Fruit fly (Drosophila melanogaster) whole organism, embryonic: Measurements from ENCODE around the gene Dpm1.

Experiments used
- ATbp ChIP-seq: fragments of 200-800 bp; sonication (Bioruptor generic); optimal IDR thresholded peaks from 2 replicates; lab custom pipeline; 2017; ENCODE audit warnings: missing biosample characterization, mild to moderate bottlenecking, missing genetic modification characterization, missing genetic modification reagents
- B-H1 ChIP-seq: fragments of 200-800 bp; sonication (Bioruptor generic); IDR thresholded peaks from 3 replicates; pipeline ENCODE4 v1.3.6; 2022; ENCODE audit warnings: missing biosample characterization, missing genetic modification characterization
- CG10267 ChIP-seq: fragments of 200-800 bp; sonication (Bioruptor generic); optimal IDR thresholded peaks from 2 replicates; lab custom pipeline; 2018; ENCODE audit warnings: missing biosample characterization, mild to moderate bottlenecking, missing genetic modification characterization, moderate library complexity
- CG10274 ChIP-seq: fragments of 200-800 bp; sonication (Bioruptor generic); optimal IDR thresholded peaks from 3 replicates; lab custom pipeline; 2017; ENCODE audit warnings: missing biosample characterization, mild to moderate bottlenecking, missing genetic modification characterization
- CG10959 ChIP-seq: fragments of 200-800 bp; sonication (Bioruptor generic); IDR thresholded peaks from 2 replicates; pipeline ENCODE4 v1.3.6; 2022; ENCODE audit warnings: missing biosample characterization, missing genetic modification characterization
- CG11696 ChIP-seq: fragments of 200-800 bp; sonication (Bioruptor generic); IDR thresholded peaks from 2 replicates; pipeline ENCODE4 v1.3.6; 2022; ENCODE audit warnings: missing biosample characterization, missing genetic modification characterization
- CG11723 ChIP-seq: fragments of 200-800 bp; sonication (Bioruptor generic); optimal IDR thresholded peaks from 2 replicates; lab custom pipeline; 2017; ENCODE audit warnings: missing biosample characterization, mild to moderate bottlenecking, missing genetic modification characterization
- CG12744 ChIP-seq: fragments of 200-800 bp; sonication (Bioruptor generic); optimal IDR thresholded peaks from 2 replicates; lab custom pipeline; 2016; ENCODE audit warnings: missing biosample characterization, missing genetic modification characterization
- CG14710 ChIP-seq: fragments of 200-800 bp; sonication (Bioruptor generic); optimal IDR thresholded peaks from 3 replicates; lab custom pipeline; 2019; ENCODE audit warnings: missing biosample characterization, mild to moderate bottlenecking, missing genetic modification characterization, moderate library complexity
- CG1529 ChIP-seq: fragments of 200-800 bp; sonication (Bioruptor generic); optimal IDR thresholded peaks from 3 replicates; lab custom pipeline; 2018; ENCODE audit warnings: missing biosample characterization, missing genetic modification characterization
- CG15479 ChIP-seq: fragments of 200-800 bp; sonication (Bioruptor generic); optimal IDR thresholded peaks from 3 replicates; lab custom pipeline; 2019; ENCODE audit warnings: missing biosample characterization, mild to moderate bottlenecking, missing genetic modification characterization, moderate library complexity
- CG15696 ChIP-seq: fragments of 200-800 bp; sonication (Bioruptor generic); optimal IDR thresholded peaks from 2 replicates; lab custom pipeline; 2019; ENCODE audit warnings: missing biosample characterization, mild to moderate bottlenecking, missing genetic modification characterization, moderate library complexity
- CG1602 ChIP-seq: fragments of 200-800 bp; sonication (Bioruptor generic); optimal IDR thresholded peaks from 3 replicates; lab custom pipeline; 2016; ENCODE audit warnings: missing biosample characterization, missing genetic modification characterization
- CG17361 ChIP-seq: fragments of 200-800 bp; sonication (Bioruptor generic); IDR thresholded peaks from 3 replicates; pipeline ENCODE4 v1.3.6; 2022; ENCODE audit warnings: missing biosample characterization, missing genetic modification characterization
- CG17612 ChIP-seq: fragments of 200-800 bp; sonication (Bioruptor generic); IDR thresholded peaks from 2 replicates; pipeline ENCODE4 v1.3.6; 2022; ENCODE audit warnings: missing biosample characterization, missing genetic modification characterization
- CG17829 ChIP-seq: fragments of 200-800 bp; optimal IDR thresholded peaks from 2 replicates; lab custom pipeline; 2019; ENCODE audit warnings: missing biosample characterization, mild to moderate bottlenecking, missing genetic modification characterization, moderate library complexity
- CG18011 ChIP-seq: fragments of 200-800 bp; sonication (Bioruptor generic); optimal IDR thresholded peaks from 2 replicates; lab custom pipeline; 2017; ENCODE audit warnings: missing biosample characterization, missing genetic modification characterization, mild to moderate bottlenecking, moderate library complexity, missing genotype
- CG18764 ChIP-seq: fragments of 200-800 bp; sonication (Bioruptor generic); optimal IDR thresholded peaks from 3 replicates; lab custom pipeline; 2016; ENCODE audit warnings: missing biosample characterization, missing genetic modification characterization
- CG2120 ChIP-seq: fragments of 200-800 bp; sonication (Bioruptor generic); optimal IDR thresholded peaks from 3 replicates; lab custom pipeline; 2016; ENCODE audit warnings: missing biosample characterization, missing genetic modification characterization
- CG2678 ChIP-seq: fragments of 200-800 bp; sonication (Bioruptor generic); optimal IDR thresholded peaks from 3 replicates; lab custom pipeline; 2019; ENCODE audit warnings: missing biosample characterization, mild to moderate bottlenecking, missing genetic modification characterization, moderate library complexity
- CG31365 ChIP-seq: fragments of 200-800 bp; sonication (Bioruptor generic); optimal IDR thresholded peaks from 2 replicates; lab custom pipeline; 2018; ENCODE audit warnings: missing biosample characterization, mild to moderate bottlenecking, missing genetic modification characterization
- CG34422 ChIP-seq: fragments of 200-800 bp; sonication (Bioruptor generic); IDR thresholded peaks from 3 replicates; pipeline ENCODE4 v1.3.6; 2022; ENCODE audit warnings: missing biosample characterization, missing genetic modification characterization
- CG8281 ChIP-seq: fragments of 200-800 bp; sonication (Bioruptor generic); optimal IDR thresholded peaks from 2 replicates; lab custom pipeline; 2018; ENCODE audit warnings: missing biosample characterization, mild to moderate bottlenecking, missing genetic modification characterization, moderate library complexity
- CG8359 ChIP-seq: fragments of 200-800 bp; sonication (Bioruptor generic); optimal IDR thresholded peaks from 2 replicates; lab custom pipeline; 2017; ENCODE audit warnings: missing biosample characterization, mild to moderate bottlenecking, missing genetic modification characterization, borderline replicate concordance
- CrebB ChIP-seq: fragments of 200-800 bp; sonication (Bioruptor generic); optimal IDR thresholded peaks from 3 replicates; lab custom pipeline; 2018; ENCODE audit warnings: missing biosample characterization, mild to moderate bottlenecking, missing genetic modification characterization
- Eip74EF ChIP-seq, 2 experiments: fragments of 200-800 bp in 1 of 2; fragments of >200 bp in 1 of 2; sonication (Bioruptor generic) in 1 of 2; optimal IDR thresholded peaks; 2 replicates each; lab custom pipeline; 2017 to 2019; ENCODE audit warnings: missing biosample characterization in 2 of 2, missing genetic modification characterization in 2 of 2, mild to moderate bottlenecking in 1 of 2, moderate library complexity in 1 of 2
- PHDP ChIP-seq: fragments of 200-800 bp; sonication (Bioruptor generic); optimal IDR thresholded peaks from 3 replicates; lab custom pipeline; 2018; ENCODE audit warnings: missing biosample characterization, mild to moderate bottlenecking, missing genetic modification characterization, moderate library complexity
- Sox100B ChIP-seq: fragments of 200-800 bp; sonication (Bioruptor generic); optimal IDR thresholded peaks from 3 replicates; lab custom pipeline; 2018; ENCODE audit warnings: missing biosample characterization, mild to moderate bottlenecking, missing genetic modification characterization
- Sry-β ChIP-seq: fragments of 200-800 bp; sonication (Bioruptor generic); optimal IDR thresholded peaks from 2 replicates; lab custom pipeline; 2018; ENCODE audit warnings: missing biosample characterization, mild to moderate bottlenecking, missing genetic modification characterization, moderate library complexity
- chif ChIP-seq, 2 experiments: fragments of 200-800 bp; sonication (Bioruptor generic); optimal IDR thresholded peaks; 3 replicates each; lab custom pipeline; 2016; ENCODE audit warnings: missing biosample characterization in 2 of 2, missing genetic modification characterization in 2 of 2
- ci ChIP-seq: fragments of 200-800 bp; sonication (Bioruptor generic); IDR thresholded peaks from 3 replicates; pipeline ENCODE4 v1.3.6; 2022; ENCODE audit warnings: missing biosample characterization, missing genetic modification characterization
- eve ChIP-seq, 2 experiments: fragments of >200 bp; optimal IDR thresholded peaks; 2 replicates each; lab custom pipeline; 2017; ENCODE audit warnings: missing biosample characterization in 2 of 2, missing genetic modification characterization in 2 of 2
- exex ChIP-seq: fragments of 200-800 bp; sonication (Bioruptor generic); optimal IDR thresholded peaks from 4 replicates; lab custom pipeline; 2018; ENCODE audit warnings: missing biosample characterization, mild to moderate bottlenecking, missing genetic modification characterization, moderate library complexity
- hth ChIP-seq: fragments of >200 bp; optimal IDR thresholded peaks from 2 replicates; lab custom pipeline; 2017; ENCODE audit warnings: inconsistent platforms
- lbe ChIP-seq: fragments of 200-800 bp; sonication (Bioruptor generic); optimal IDR thresholded peaks from 2 replicates; lab custom pipeline; 2016; ENCODE audit warnings: missing biosample characterization, mild to moderate bottlenecking, missing genetic modification characterization
- pho ChIP-seq: fragments of 200-800 bp; sonication (Bioruptor generic); optimal IDR thresholded peaks from 2 replicates; lab custom pipeline; 2016; ENCODE audit warnings: missing biosample characterization, missing genetic modification characterization
- phol ChIP-seq: fragments of 200-800 bp; sonication (Bioruptor generic); optimal IDR thresholded peaks from 3 replicates; lab custom pipeline; 2018; ENCODE audit warnings: missing biosample characterization, mild to moderate bottlenecking, missing genetic modification characterization, moderate library complexity
- row ChIP-seq: fragments of 200-800 bp; sonication (Bioruptor generic); IDR thresholded peaks from 3 replicates; pipeline ENCODE4 v1.3.6; 2022; ENCODE audit warnings: missing biosample characterization, missing genetic modification characterization
- run ChIP-seq: fragments of 200-800 bp; sonication (Bioruptor generic); optimal IDR thresholded peaks from 3 replicates; lab custom pipeline; 2018; ENCODE audit warnings: missing biosample characterization, mild to moderate bottlenecking, missing genetic modification characterization
- seq ChIP-seq: fragments of 200-800 bp; sonication (Bioruptor generic); IDR thresholded peaks from 2 replicates; pipeline ENCODE4 v1.3.6; 2022; ENCODE audit warnings: missing biosample characterization, missing genetic modification characterization
- shn ChIP-seq: fragments of 200-800 bp; sonication (Bioruptor generic); optimal IDR thresholded peaks from 3 replicates; lab custom pipeline; 2016; ENCODE audit warnings: missing biosample characterization, missing genetic modification characterization
- sqz ChIP-seq: fragments of 200-800 bp; sonication (Bioruptor generic); optimal IDR thresholded peaks from 3 replicates; lab custom pipeline; 2018; ENCODE audit warnings: missing biosample characterization, mild to moderate bottlenecking, missing genetic modification characterization
- stwl ChIP-seq: fragments of 200-800 bp; sonication (Bioruptor generic); optimal IDR thresholded peaks from 3 replicates; lab custom pipeline; 2018; ENCODE audit warnings: missing biosample characterization, mild to moderate bottlenecking, missing genetic modification characterization, moderate library complexity
- tio ChIP-seq: fragments of 200-800 bp; sonication (Bioruptor generic); optimal IDR thresholded peaks from 2 replicates; lab custom pipeline; 2017; ENCODE audit warnings: missing biosample characterization, missing genetic modification characterization, inconsistent platforms
- tx ChIP-seq: fragments of 200-800 bp; sonication (Bioruptor generic); optimal IDR thresholded peaks from 2 replicates; lab custom pipeline; 2016; ENCODE audit warnings: missing biosample characterization, missing genetic modification characterization
- vvl ChIP-seq: fragments of 200-800 bp; sonication (Bioruptor generic); IDR thresholded peaks from 2 replicates; pipeline ENCODE4 v1.3.6; 2022; ENCODE audit warnings: missing biosample characterization, missing genetic modification characterization
- wor ChIP-seq: fragments of 200-800 bp; sonication (Bioruptor generic); IDR thresholded peaks from 2 replicates; pipeline ENCODE4 v1.3.6; 2022; ENCODE audit warnings: missing biosample characterization, missing genetic modification characterization

Gene Dpm1

dm6 chr2L:19546869-19547710, 20.9 kb upstream of the Dpm1 start, which contains the start of gene CG10337 (continued):
- TF ChIP-seq CG11723, result peak; percentile 12
- TF ChIP-seq, all 482 proteins: peak for 206

dm6 chr2L:19543010-19543564, 16.9 kb upstream of the Dpm1 start:
- TF ChIP-seq pho (GFP tag; lab: Kevin White, UChicago) (no peak), seq (GFP tag; lab: Robert Waterston, UW) (no peak), ATbp (GFP tag; lab: Kevin White, UChicago) (no peak), CG17361 (GFP tag; lab: Robert Waterston, UW) (no peak), chif (GFP tag; optimal IDR thresholded peaks at IDR 0.05; lab: Kevin White, UChicago) (no peak), lbe (GFP tag; lab: Kevin White, UChicago) (peak; percentile 12), PHDP (tag; lab: Kevin White, UChicago) (peak; percentile 3), CG18011 (no peak), wor (GFP tag; lab: Robert Waterston, UW) (no peak), ci (GFP tag; lab: Robert Waterston, UW) (no peak), Sry-β (peak; percentile 71), CG8281 (tag; lab: Kevin White, UChicago) (no peak), phol (no peak), row (GFP tag; lab: Robert Waterston, UW) (0 out of 3 replicates have a peak, but pooled peaks have one; percentile 5), exex (tag; lab: Kevin White, UChicago) (peak; percentile 41), CG10959 (no peak), CG8359 (GFP tag; lab: Kevin White, UChicago) (no peak), B-H1 (GFP tag; lab: Robert Waterston, UW) (no peak), eve (GFP tag; optimal IDR thresholded peaks at IDR 0.05; lab: Kevin White, UChicago) (peak in 1 of 2 experiments; percentile 63), CG2678 (tag; lab: Kevin White, UChicago) (peak; percentile 5), CG17829 (no peak), CG14710 (tag; lab: Kevin White, UChicago) (no peak), CG31365 (tag; lab: Kevin White, UChicago) (no peak), CG15696 (tag; lab: Kevin White, UChicago) (no peak), CG11696 (GFP tag; lab: Robert Waterston, UW) (0 out of 2 replicates have a peak, but pooled peaks have one; percentile 25), CG34422 (no peak), tio (no peak), hth (no peak), CG10274 (no peak), CrebB (tag; lab: Kevin White, UChicago) (no peak), Sox100B (GFP tag; lab: Kevin White, UChicago) (no peak), shn (no peak), stwl (tag; lab: Kevin White, UChicago) (no peak), vvl (GFP tag; lab: Robert Waterston, UW) (no peak), CG2120 (GFP tag; lab: Kevin White, UChicago) (peak; percentile 7), CG10267 (no peak), sqz (GFP tag; lab: Kevin White, UChicago) (no peak), tx (GFP tag; lab: Kevin White, UChicago) (no peak), CG1529 (no peak), run (tag; lab: Kevin White, UChicago) (no peak), CG12744 (GFP tag; lab: Kevin White, UChicago) (no peak), CG1602 (GFP tag; lab: Kevin White, UChicago) (no peak), CG15479 (GFP tag; lab: Kevin White, UChicago) (peak; percentile 60), CG17612 (GFP tag; lab: Robert Waterston, UW) (no peak), Eip74EF (GFP tag; optimal IDR thresholded peaks at IDR 0.05; lab: Kevin White, UChicago) (no peak), CG18764 (GFP tag; lab: Kevin White, UChicago) (no peak)
